Worm (Caenorhabditis elegans) whole organism, L3 larva: ENCODE measurements around the gene aqp-8.

Experiments used
- R02D3.7 ChIP-seq: fragments of 150-350 bp; optimal IDR thresholded peaks from 2 replicates; lab custom pipeline; 2014; ENCODE audit warnings: missing biosample characterization, missing genetic modification characterization
- ZK546.5 ChIP-seq: sonication (generic microtip); optimal IDR thresholded peaks from 2 replicates; lab custom pipeline; 2017; ENCODE audit warnings: missing biosample characterization, missing genetic modification characterization
- ama-1 ChIP-seq: fragments of 150-350 bp; optimal IDR thresholded peaks from 2 replicates; lab custom pipeline; 2018
- ceh-16 ChIP-seq: sonication (generic microtip); optimal IDR thresholded peaks from 2 replicates; lab custom pipeline; 2017; ENCODE audit warnings: missing biosample characterization, missing genetic modification characterization
- ceh-28 ChIP-seq: fragments of 150-350 bp; optimal IDR thresholded peaks from 2 replicates; lab custom pipeline; 2014; ENCODE audit warnings: missing biosample characterization, missing genetic modification reagents, missing genetic modification characterization
- daf-12 ChIP-seq: fragments of 150-350 bp; optimal IDR thresholded peaks from 2 replicates; lab custom pipeline; 2014; ENCODE audit warnings: missing biosample characterization, missing genetic modification reagents, missing genetic modification characterization
- egl-27 ChIP-seq: sonication (generic microtip); optimal IDR thresholded peaks from 4 replicates; lab custom pipeline; 2017; ENCODE audit warnings: missing biosample characterization, missing genetic modification reagents, missing genetic modification characterization
- elt-1 ChIP-seq: fragments of 150-350 bp; optimal IDR thresholded peaks from 2 replicates; lab custom pipeline; 2014; ENCODE audit warnings: missing biosample characterization, missing genetic modification characterization
- elt-2 ChIP-seq: sonication (generic microtip); optimal IDR thresholded peaks from 2 replicates; lab custom pipeline; 2016; ENCODE audit warnings: missing genetic modification reagents, mild to moderate bottlenecking, missing genetic modification characterization, missing compliant biosample characterization
- elt-3 ChIP-seq, 3 experiments: fragments of 150-350 bp in 1 of 3; sonication (generic microtip) in 2 of 3; optimal IDR thresholded peaks; 2 replicates in 2 of 3; 4 replicates in 1 of 3; lab custom pipeline; 2014 to 2017; ENCODE audit warnings: missing biosample characterization in 3 of 3, missing genetic modification characterization in 3 of 3
- eor-1 ChIP-seq, 2 experiments: fragments of 150-350 bp; optimal IDR thresholded peaks; 2 replicates each; lab custom pipeline; 2014 to 2018; ENCODE audit warnings: missing biosample characterization in 2 of 2, missing genetic modification characterization in 2 of 2
- fkh-10 ChIP-seq: sonication (generic microtip); optimal IDR thresholded peaks from 2 replicates; lab custom pipeline; 2017; ENCODE audit warnings: missing biosample characterization, missing genetic modification reagents, missing genetic modification characterization
- fkh-2 ChIP-seq: fragments of 150-350 bp; optimal IDR thresholded peaks from 2 replicates; lab custom pipeline; 2014; ENCODE audit warnings: missing biosample characterization, missing genetic modification reagents, missing genetic modification characterization
- fos-1 ChIP-seq: fragments of 150-350 bp; optimal IDR thresholded peaks from 2 replicates; lab custom pipeline; 2014; ENCODE audit warnings: missing biosample characterization, missing genetic modification characterization
- hmg-11 ChIP-seq: sonication (generic microtip); optimal IDR thresholded peaks from 2 replicates; lab custom pipeline; 2016; ENCODE audit warnings: missing genetic modification characterization, missing compliant biosample characterization
- jun-1 ChIP-seq: fragments of 150-350 bp; optimal IDR thresholded peaks from 2 replicates; lab custom pipeline; 2014; ENCODE audit warnings: missing biosample characterization, missing genetic modification reagents, missing genetic modification characterization
- lin-15B ChIP-seq: fragments of 150-350 bp; optimal IDR thresholded peaks from 2 replicates; lab custom pipeline; 2014; ENCODE audit warnings: missing biosample characterization, missing genetic modification characterization
- lsy-12 ChIP-seq: sonication (generic microtip); optimal IDR thresholded peaks from 2 replicates; lab custom pipeline; 2016; ENCODE audit warnings: mild to moderate bottlenecking, missing genetic modification characterization, missing compliant biosample characterization
- mdl-1 ChIP-seq: fragments of 150-350 bp; optimal IDR thresholded peaks from 2 replicates; lab custom pipeline; 2014; ENCODE audit warnings: missing biosample characterization, missing genetic modification characterization
- mml-1 ChIP-seq: fragments of 150-350 bp; sonication (generic microtip); optimal IDR thresholded peaks from 3 replicates; lab custom pipeline; 2014; ENCODE audit warnings: missing biosample characterization, missing genetic modification characterization
- nfya-1 ChIP-seq: sonication (generic microtip); optimal IDR thresholded peaks from 2 replicates; lab custom pipeline; 2017; ENCODE audit warnings: missing genetic modification characterization, mild to moderate bottlenecking, missing compliant biosample characterization, antibody characterized with exemption, moderate library complexity; ENCODE audit not compliant: insufficient read depth
- nhr-12 ChIP-seq: fragments of 150-350 bp; optimal IDR thresholded peaks from 2 replicates; lab custom pipeline; 2014; ENCODE audit warnings: missing biosample characterization, missing genetic modification characterization
- nhr-23 ChIP-seq: fragments of 150-350 bp; optimal IDR thresholded peaks from 2 replicates; lab custom pipeline; 2014; ENCODE audit warnings: missing biosample characterization, missing genetic modification reagents, missing genetic modification characterization
- nhr-25 ChIP-seq: sonication (generic microtip); optimal IDR thresholded peaks from 2 replicates; lab custom pipeline; 2017; ENCODE audit warnings: missing biosample characterization, missing genetic modification characterization
- nhr-43 ChIP-seq: sonication (generic microtip); optimal IDR thresholded peaks from 2 replicates; lab custom pipeline; 2016; ENCODE audit warnings: mild to moderate bottlenecking, missing genetic modification characterization, missing compliant biosample characterization; ENCODE audit not compliant: poor library complexity, severe bottlenecking
- nhr-67 ChIP-seq: fragments of 150-350 bp; optimal IDR thresholded peaks from 2 replicates; lab custom pipeline; 2014; ENCODE audit warnings: missing biosample characterization, missing genetic modification characterization
- nhr-76 ChIP-seq: fragments of 150-350 bp; sonication (generic microtip); optimal IDR thresholded peaks from 5 replicates; lab custom pipeline; 2014; ENCODE audit warnings: missing biosample characterization, missing genetic modification characterization
- nhr-77 ChIP-seq: fragments of 150-350 bp; optimal IDR thresholded peaks from 2 replicates; lab custom pipeline; 2014; ENCODE audit warnings: missing biosample characterization, missing genetic modification characterization
- pha-4 ChIP-seq: fragments of 150-350 bp; optimal IDR thresholded peaks from 2 replicates; lab custom pipeline; 2014; ENCODE audit warnings: missing biosample characterization, missing genetic modification reagents, missing genetic modification characterization
- pqm-1 ChIP-seq: fragments of 150-350 bp; optimal IDR thresholded peaks from 2 replicates; lab custom pipeline; 2017; ENCODE audit warnings: missing biosample characterization, missing genetic modification characterization, inconsistent platforms
- sea-2 ChIP-seq: fragments of 150-350 bp; sonication (generic microtip); optimal IDR thresholded peaks from 4 replicates; lab custom pipeline; 2014; ENCODE audit warnings: missing biosample characterization, missing genetic modification reagents, missing genetic modification characterization
- skn-1 ChIP-seq: fragments of 150-350 bp; optimal IDR thresholded peaks from 2 replicates; lab custom pipeline; 2014; ENCODE audit warnings: missing biosample characterization, missing genetic modification characterization
- tbx-2 ChIP-seq: sonication (generic microtip); optimal IDR thresholded peaks from 2 replicates; lab custom pipeline; 2016; ENCODE audit warnings: mild to moderate bottlenecking, missing genetic modification characterization, missing compliant biosample characterization
- unc-39 ChIP-seq: sonication (generic microtip); optimal IDR thresholded peaks from 4 replicates; lab custom pipeline; 2017; ENCODE audit warnings: missing biosample characterization, missing genetic modification characterization
- unc-62 ChIP-seq: fragments of 150-350 bp; sonication (generic microtip); optimal IDR thresholded peaks from 4 replicates; lab custom pipeline; 2014; ENCODE audit warnings: missing biosample characterization, missing genetic modification reagents, missing genetic modification characterization
- zag-1 ChIP-seq: fragments of 150-350 bp; optimal IDR thresholded peaks from 2 replicates; lab custom pipeline; 2014; ENCODE audit warnings: missing biosample characterization, missing genetic modification characterization
- ztf-4 ChIP-seq: fragments of 150-350 bp; optimal IDR thresholded peaks from 2 replicates; lab custom pipeline; 2014; ENCODE audit warnings: missing biosample characterization, missing genetic modification characterization

Gene aqp-8

DNA sequence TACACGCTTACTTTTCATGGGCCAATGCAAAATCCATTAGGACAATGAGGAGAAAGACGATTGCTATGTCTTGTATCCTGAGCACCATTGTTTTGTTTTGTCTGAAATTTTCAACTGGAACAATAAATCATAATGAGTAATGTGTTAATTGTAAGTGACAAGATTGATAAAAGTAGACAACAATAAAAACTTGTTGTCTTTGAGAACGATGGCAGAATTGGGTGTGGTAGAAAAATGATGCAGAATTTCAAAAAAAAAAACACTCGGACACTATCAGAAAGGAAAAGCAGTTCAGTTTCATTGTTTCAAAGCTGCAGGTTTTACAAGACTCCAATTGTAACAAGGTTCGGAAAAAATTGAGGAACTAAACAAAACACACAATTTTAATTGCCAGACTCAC lies 22.2 kb downstream of the aqp-8 start, which contains the start of gene K02G10.15:
Gene K02G10.15, minus strand, starts transcription at position 101 of the 400 bp plus-strand sequence.
- TF ChIP-seq nhr-23 (tag; lab: Kevin White, UChicago), result no peak
- no peak for TF ChIP-seq nhr-77 (tag; lab: Kevin White, UChicago)
- no peak for TF ChIP-seq elt-3 (tag; optimal IDR thresholded peaks at IDR 0.05; lab: Kevin White, UChicago)
- no peak for TF ChIP-seq mdl-1 (tag; lab: Kevin White, UChicago)
- no peak for TF ChIP-seq nhr-25 (tag; lab: Kevin White, UChicago)
- no peak for TF ChIP-seq eor-1 (tag; optimal IDR thresholded peaks at IDR 0.05; lab: Kevin White, UChicago)
- no peak for TF ChIP-seq nfya-1 (tag; lab: Kevin White, UChicago)
- TF ChIP-seq ZK546.5 (tag; lab: Kevin White, UChicago), result no peak
- TF ChIP-seq ceh-28, result no peak
- TF ChIP-seq nhr-67 (tag; lab: Kevin White, UChicago), result no peak
- no peak for TF ChIP-seq sea-2 (GFP tag; lab: Kevin White, UChicago)
- TF ChIP-seq hmg-11 (tag; lab: Kevin White, UChicago), result no peak
- no peak for TF ChIP-seq daf-12
- no peak for TF ChIP-seq ceh-16
- TF ChIP-seq pqm-1, result no peak
- no peak for TF ChIP-seq pha-4 (tag; lab: Kevin White, UChicago)
- TF ChIP-seq tbx-2 (tag; lab: Kevin White, UChicago), result no peak
- TF ChIP-seq mml-1 (tag; lab: Kevin White, UChicago), result no peak
- no peak for TF ChIP-seq nhr-43
- TF ChIP-seq R02D3.7, result no peak
- TF ChIP-seq, all 47 proteins: peak for 0

ce11 chrX:4678029-4678428 lies 26.7 kb downstream of the aqp-8 start, which contains the start of gene flp-11:
TSS of gene flp-11 (minus strand) at chrX:4678129.
- TF ChIP-seq nhr-76 (tag; lab: Kevin White, UChicago) (no peak), fos-1 (no peak), nhr-12 (no peak), sea-2 (GFP tag; lab: Kevin White, UChicago) (no peak), nhr-77 (tag; lab: Kevin White, UChicago) (no peak), mdl-1 (tag; lab: Kevin White, UChicago) (no peak), egl-27 (no peak), ztf-4 (tag; lab: Kevin White, UChicago) (no peak), unc-62 (GFP tag; lab: Kevin White, UChicago) (no peak), lin-15B (tag; lab: Kevin White, UChicago) (no peak), R02D3.7 (no peak), zag-1 (tag; lab: Kevin White, UChicago) (no peak), mml-1 (tag; lab: Kevin White, UChicago) (no peak), lsy-12 (tag; lab: Kevin White, UChicago) (no peak), ama-1 (lab: Kevin White, UChicago) (no peak), pha-4 (tag; lab: Kevin White, UChicago) (no peak)

DNA sequence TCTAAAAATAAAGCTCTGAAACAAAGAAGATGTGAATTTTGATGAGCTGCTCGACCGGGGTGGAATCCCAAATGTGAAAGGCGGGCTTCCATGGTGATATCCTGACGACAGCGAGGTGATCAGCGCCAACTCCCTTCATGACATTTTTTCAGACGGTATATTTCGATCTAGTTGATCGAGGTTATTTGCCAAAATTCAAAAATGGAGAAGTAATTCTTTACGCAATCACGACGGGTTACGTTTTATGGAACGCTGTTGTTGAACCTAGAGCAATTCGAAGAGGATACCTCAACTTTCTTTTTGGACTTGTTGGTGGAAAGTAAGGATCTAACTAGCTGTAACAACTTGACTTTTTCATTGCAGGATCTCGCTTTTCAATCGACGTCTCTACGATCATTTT lies 28.1 kb downstream of the aqp-8 start:
- TF ChIP-seq fos-1 (no peak), nhr-25 (tag; lab: Kevin White, UChicago) (no peak), daf-12 (no peak), nhr-67 (tag; lab: Kevin White, UChicago) (no peak), ama-1 (lab: Kevin White, UChicago) (no peak), lsy-12 (tag; lab: Kevin White, UChicago) (no peak), skn-1 (tag; lab: Kevin White, UChicago) (no peak), unc-39 (no peak), tbx-2 (tag; lab: Kevin White, UChicago) (no peak), unc-62 (GFP tag; lab: Kevin White, UChicago) (no peak), fkh-10 (GFP tag; lab: Kevin White, UChicago) (no peak), nhr-76 (tag; lab: Kevin White, UChicago) (no peak), nhr-12 (no peak), ceh-16 (no peak), pha-4 (tag; lab: Kevin White, UChicago) (no peak), hmg-11 (tag; lab: Kevin White, UChicago) (no peak)

- TF ChIP-seq egl-27, result no peak
- no peak for TF ChIP-seq ztf-4 (tag; lab: Kevin White, UChicago)
- peak; percentile 42 for TF ChIP-seq pqm-1
- no peak for TF ChIP-seq nhr-25 (tag; lab: Kevin White, UChicago)
- no peak for TF ChIP-seq nhr-77 (tag; lab: Kevin White, UChicago)
- no peak for TF ChIP-seq ceh-28
- no peak for TF ChIP-seq fkh-2 (tag; lab: Kevin White, UChicago)
- no peak for TF ChIP-seq elt-1 (tag; lab: Kevin White, UChicago)
- no peak for TF ChIP-seq hmg-11 (tag; lab: Kevin White, UChicago)
- peak; percentile 73 for TF ChIP-seq elt-2 (tag; lab: Kevin White, UChicago)
- no peak for TF ChIP-seq jun-1 (tag; lab: Kevin White, UChicago)
- TF ChIP-seq fos-1, result no peak
- TF ChIP-seq nhr-12, result no peak
- no peak for TF ChIP-seq lin-15B (tag; lab: Kevin White, UChicago)
- TF ChIP-seq elt-3 (tag; optimal IDR thresholded peaks at IDR 0.05; lab: Kevin White, UChicago), result no peak
- no peak for TF ChIP-seq nhr-23 (tag; lab: Kevin White, UChicago)
Measured at ce11 chrX:4673165-4673756, 31.5 kb downstream of the aqp-8 start, which contains the start of gene tmem-135. TSS of gene tmem-135 (plus strand) at chrX:4673706.
